Fruit fly (Drosophila melanogaster) whole organism, embryonic: ENCODE measurements around the gene CG14817.

Experiments
- Atf-2 ChIP-seq: fragments of 200-800 bp; sonication (Bioruptor generic); optimal IDR thresholded peaks from 2 replicates; lab custom pipeline; 2016; ENCODE audit warnings: missing biosample characterization, missing genetic modification characterization
- Bgb ChIP-seq: fragments of 200-800 bp; sonication (Bioruptor generic); IDR thresholded peaks from 2 replicates; pipeline ENCODE4 v1.3.6; 2022; ENCODE audit warnings: missing biosample characterization, missing genetic modification characterization; ENCODE audit not compliant: partially characterized antibody
- Blimp-1 ChIP-seq: fragments of 200-800 bp; sonication (Bioruptor generic); optimal IDR thresholded peaks from 3 replicates; lab custom pipeline; 2018; ENCODE audit warnings: missing biosample characterization, missing genetic modification characterization, mild to moderate bottlenecking, moderate library complexity, missing genetic modification reagents
- CG10147 ChIP-seq: fragments of 200-800 bp; sonication (Bioruptor generic); optimal IDR thresholded peaks from 2 replicates; lab custom pipeline; 2019; ENCODE audit warnings: missing biosample characterization, mild to moderate bottlenecking, missing genetic modification characterization, moderate library complexity
- CG11093 ChIP-seq: fragments of 200-800 bp; sonication (Bioruptor generic); IDR thresholded peaks from 3 replicates; pipeline ENCODE4 v1.3.6; 2022; ENCODE audit warnings: missing biosample characterization, missing genetic modification characterization
- CG12299 ChIP-seq: fragments of 200-800 bp; sonication (Bioruptor generic); optimal IDR thresholded peaks from 2 replicates; lab custom pipeline; 2018; ENCODE audit warnings: missing biosample characterization, mild to moderate bottlenecking, missing genetic modification characterization
- CG12391 ChIP-seq: fragments of 200-800 bp; sonication (Bioruptor generic); optimal IDR thresholded peaks from 3 replicates; lab custom pipeline; 2018; ENCODE audit warnings: missing biosample characterization, mild to moderate bottlenecking, missing genetic modification characterization, moderate library complexity
- CG1647 ChIP-seq: fragments of 200-800 bp; sonication (Bioruptor generic); optimal IDR thresholded peaks from 3 replicates; lab custom pipeline; 2016; ENCODE audit warnings: missing biosample characterization, missing genetic modification characterization
- CG18619 ChIP-seq: fragments of 200-800 bp; sonication (Bioruptor generic); optimal IDR thresholded peaks from 3 replicates; lab custom pipeline; 2017; ENCODE audit warnings: missing biosample characterization, mild to moderate bottlenecking, missing genetic modification characterization
- CG18764 ChIP-seq: fragments of 200-800 bp; sonication (Bioruptor generic); optimal IDR thresholded peaks from 3 replicates; lab custom pipeline; 2016; ENCODE audit warnings: missing biosample characterization, missing genetic modification characterization
- CG2199 ChIP-seq: fragments of 200-800 bp; sonication (Bioruptor generic); IDR thresholded peaks from 3 replicates; pipeline ENCODE4 v1.3.6; 2022; ENCODE audit warnings: missing biosample characterization, missing genetic modification characterization
- CG30431 ChIP-seq: fragments of 200-800 bp; sonication (Bioruptor generic); optimal IDR thresholded peaks from 2 replicates; lab custom pipeline; 2017; ENCODE audit warnings: missing biosample characterization, missing genetic modification characterization
- CG3065 ChIP-seq: fragments of 200-800 bp; sonication (Bioruptor generic); optimal IDR thresholded peaks from 2 replicates; lab custom pipeline; 2016; ENCODE audit warnings: missing biosample characterization, missing genetic modification characterization
- CG31441 ChIP-seq: fragments of 200-800 bp; sonication (Bioruptor generic); IDR thresholded peaks from 2 replicates; pipeline ENCODE4 v1.3.6; 2022; ENCODE audit warnings: missing biosample characterization, missing genetic modification characterization
- CG3995 ChIP-seq: fragments of 200-800 bp; sonication (Bioruptor generic); optimal IDR thresholded peaks from 3 replicates; lab custom pipeline; 2016; ENCODE audit warnings: missing biosample characterization, missing genetic modification characterization
- CG4282 ChIP-seq: fragments of 200-800 bp; sonication (Bioruptor generic); optimal IDR thresholded peaks from 2 replicates; lab custom pipeline; 2016; ENCODE audit warnings: missing biosample characterization, missing genetic modification characterization
- CG4404 ChIP-seq: fragments of 200-800 bp; sonication (Bioruptor generic); IDR thresholded peaks from 2 replicates; pipeline ENCODE4 v1.3.6; 2022; ENCODE audit warnings: missing biosample characterization, missing genetic modification characterization
- CG4707 ChIP-seq: fragments of 200-800 bp; sonication (Bioruptor generic); optimal IDR thresholded peaks from 2 replicates; lab custom pipeline; 2018; ENCODE audit warnings: missing biosample characterization, mild to moderate bottlenecking, missing genetic modification characterization, moderate library complexity
- CG5245 ChIP-seq: fragments of 200-800 bp; sonication (Bioruptor generic); optimal IDR thresholded peaks from 3 replicates; lab custom pipeline; 2016; ENCODE audit warnings: missing biosample characterization, missing genetic modification characterization
- CG7928 ChIP-seq: fragments of 200-800 bp; sonication (Bioruptor generic); optimal IDR thresholded peaks from 2 replicates; lab custom pipeline; 2017; ENCODE audit warnings: missing biosample characterization, mild to moderate bottlenecking, missing genetic modification characterization
- CkIIα-i1 ChIP-seq: fragments of 200-800 bp; sonication (Bioruptor generic); IDR thresholded peaks from 2 replicates; pipeline ENCODE4 v1.3.6; 2022; ENCODE audit warnings: missing biosample characterization, missing genetic modification characterization
- CrebB ChIP-seq: fragments of 200-800 bp; sonication (Bioruptor generic); optimal IDR thresholded peaks from 3 replicates; lab custom pipeline; 2018; ENCODE audit warnings: missing biosample characterization, mild to moderate bottlenecking, missing genetic modification characterization
- HLH3B ChIP-seq: fragments of 200-800 bp; sonication (Bioruptor generic); IDR thresholded peaks from 2 replicates; pipeline ENCODE4 v1.3.6; 2022; ENCODE audit warnings: missing biosample characterization, missing genetic modification characterization
- Hmr ChIP-seq: fragments of 200-800 bp; sonication (Bioruptor generic); optimal IDR thresholded peaks from 3 replicates; lab custom pipeline; 2017; ENCODE audit warnings: mild to moderate bottlenecking, missing biosample characterization, missing genetic modification reagents, missing genetic modification characterization
- MBD-R2 ChIP-seq: fragments of 200-800 bp; sonication (Bioruptor generic); IDR thresholded peaks from 2 replicates; pipeline ENCODE4 v1.3.6; 2022; ENCODE audit warnings: missing biosample characterization, missing genetic modification characterization
- Nf-YA ChIP-seq: fragments of 200-800 bp; sonication (Bioruptor generic); IDR thresholded peaks from 2 replicates; pipeline ENCODE4 v1.3.6; 2022; ENCODE audit warnings: missing biosample characterization, missing genetic modification characterization
- Oli ChIP-seq: fragments of 200-800 bp; sonication (Bioruptor generic); optimal IDR thresholded peaks from 2 replicates; lab custom pipeline; 2018; ENCODE audit warnings: missing biosample characterization, mild to moderate bottlenecking, missing genetic modification characterization, moderate library complexity
- Optix ChIP-seq: fragments of 200-800 bp; sonication (Bioruptor generic); IDR thresholded peaks from 3 replicates; pipeline ENCODE4 v1.3.6; 2022; ENCODE audit warnings: missing biosample characterization, missing genetic modification characterization
- Six4 ChIP-seq: fragments of 200-800 bp; sonication (Bioruptor generic); optimal IDR thresholded peaks from 2 replicates; lab custom pipeline; 2016; ENCODE audit warnings: missing biosample characterization, missing genetic modification characterization
- YL-1 ChIP-seq: fragments of 200-800 bp; sonication (Bioruptor generic); optimal IDR thresholded peaks from 3 replicates; lab custom pipeline; 2017; ENCODE audit warnings: missing biosample characterization, mild to moderate bottlenecking, missing genetic modification characterization
- ase ChIP-seq: fragments of 200-800 bp; sonication (Bioruptor generic); IDR thresholded peaks from 3 replicates; pipeline ENCODE4 v1.3.6; 2022; ENCODE audit warnings: missing biosample characterization, missing genetic modification characterization
- bab2 ChIP-seq: fragments of 200-800 bp; sonication (Bioruptor generic); optimal IDR thresholded peaks from 2 replicates; lab custom pipeline; 2016; ENCODE audit warnings: missing biosample characterization, missing genetic modification characterization
- bbx ChIP-seq: fragments of 200-800 bp; sonication (Bioruptor generic); IDR thresholded peaks from 2 replicates; pipeline ENCODE4 v1.3.6; 2022; ENCODE audit warnings: missing biosample characterization, missing genetic modification characterization; ENCODE audit not compliant: partially characterized antibody
- bcd ChIP-seq: fragments of 200-800 bp; sonication (Bioruptor generic); optimal IDR thresholded peaks from 2 replicates; lab custom pipeline; 2017; ENCODE audit warnings: missing biosample characterization, mild to moderate bottlenecking, missing genetic modification characterization
- btn ChIP-seq: fragments of 200-800 bp; sonication (Bioruptor generic); optimal IDR thresholded peaks from 2 replicates; lab custom pipeline; 2016; ENCODE audit warnings: missing biosample characterization, missing genetic modification characterization
- cato ChIP-seq: fragments of 200-800 bp; sonication (Bioruptor generic); optimal IDR thresholded peaks from 2 replicates; lab custom pipeline; 2016; ENCODE audit warnings: missing biosample characterization, missing genetic modification characterization, borderline replicate concordance
- lilli ChIP-seq: fragments of 200-800 bp; sonication (Bioruptor generic); optimal IDR thresholded peaks from 3 replicates; lab custom pipeline; 2016; ENCODE audit warnings: missing biosample characterization, missing genetic modification characterization
- mld ChIP-seq: fragments of 200-800 bp; sonication (Bioruptor generic); IDR thresholded peaks from 3 replicates; pipeline ENCODE4 v1.3.6; 2022; ENCODE audit warnings: missing biosample characterization, missing genetic modification characterization; ENCODE audit not compliant: partially characterized antibody
- nerfin-1 ChIP-seq: fragments of 200-800 bp; sonication (Bioruptor generic); optimal IDR thresholded peaks from 3 replicates; lab custom pipeline; 2019; ENCODE audit warnings: missing biosample characterization, mild to moderate bottlenecking, missing genetic modification characterization, moderate library complexity
- nerfin-2 ChIP-seq: fragments of 200-800 bp; sonication (Bioruptor generic); IDR thresholded peaks from 2 replicates; pipeline ENCODE4 v1.3.6; 2022; ENCODE audit warnings: missing biosample characterization, missing genetic modification characterization; ENCODE audit not compliant: partially characterized antibody
- pan ChIP-seq, 4 experiments: fragments of >200 bp in 3 of 4; fragments of 200-800 bp in 1 of 4; sonication (Bioruptor generic) in 1 of 4; optimal IDR thresholded peaks in 3 of 4; IDR thresholded peaks in 1 of 4; 2 replicates each; pipeline versions ENCODE4 v1.3.6 to Lab custom; 2017 to 2022; ENCODE audit warnings: missing biosample characterization in 2 of 4, missing genetic modification characterization in 2 of 4, mixed read lengths in 1 of 4
- pfk ChIP-seq: fragments of 200-800 bp; sonication (Bioruptor generic); optimal IDR thresholded peaks from 2 replicates; lab custom pipeline; 2018; ENCODE audit warnings: missing biosample characterization, mild to moderate bottlenecking, missing genetic modification characterization, moderate library complexity
- pho ChIP-seq: fragments of 200-800 bp; sonication (Bioruptor generic); optimal IDR thresholded peaks from 2 replicates; lab custom pipeline; 2016; ENCODE audit warnings: missing biosample characterization, missing genetic modification characterization
- run ChIP-seq: fragments of 200-800 bp; sonication (Bioruptor generic); optimal IDR thresholded peaks from 3 replicates; lab custom pipeline; 2018; ENCODE audit warnings: missing biosample characterization, mild to moderate bottlenecking, missing genetic modification characterization
- schlank ChIP-seq: fragments of 200-800 bp; sonication (Bioruptor generic); optimal IDR thresholded peaks from 2 replicates; lab custom pipeline; 2018; ENCODE audit warnings: missing biosample characterization, mild to moderate bottlenecking, missing genetic modification characterization
- trem ChIP-seq: fragments of 200-800 bp; optimal IDR thresholded peaks from 3 replicates; lab custom pipeline; 2019; ENCODE audit warnings: missing biosample characterization, mild to moderate bottlenecking, missing genetic modification characterization, moderate library complexity
- vfl ChIP-seq: fragments of 200-800 bp; sonication (Bioruptor generic); optimal IDR thresholded peaks from 2 replicates; lab custom pipeline; 2016; ENCODE audit warnings: missing biosample characterization, missing genetic modification characterization
- yki ChIP-seq: fragments of >200 bp; optimal IDR thresholded peaks from 3 replicates; lab custom pipeline; 2018
- zen2 ChIP-seq: fragments of 200-800 bp; sonication (Bioruptor generic); IDR thresholded peaks from 3 replicates; pipeline ENCODE4 v1.3.6; 2022; ENCODE audit warnings: missing biosample characterization, missing genetic modification characterization; ENCODE audit not compliant: partially characterized antibody

Gene CG14817

DNA sequence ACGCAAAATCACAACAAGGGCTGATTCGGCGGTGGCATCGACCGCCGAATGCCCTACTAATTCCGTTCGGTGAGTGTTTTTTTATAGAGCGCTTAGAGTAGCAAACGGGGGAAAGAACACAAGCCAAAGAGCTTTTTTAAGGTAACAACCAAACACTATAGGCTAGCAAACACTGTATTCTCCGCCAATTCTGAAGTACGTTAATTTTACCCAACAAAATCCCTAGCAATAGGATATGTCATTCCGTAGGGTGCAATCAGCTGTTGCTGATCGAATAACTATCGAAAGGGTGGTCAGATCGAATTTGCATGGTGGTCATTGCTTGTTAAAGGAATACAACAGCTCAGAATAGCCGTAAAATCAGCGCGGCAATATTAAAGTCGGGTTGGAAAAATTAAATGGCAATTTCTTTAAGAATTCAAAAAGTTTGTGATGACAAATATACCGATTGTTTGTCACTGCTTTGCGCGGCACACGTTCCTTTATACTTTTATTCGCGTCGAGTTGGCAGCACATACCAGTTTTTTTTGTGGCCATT, 30.7 kb upstream of the CG14817 start, which contains the start of gene mip130 (continued):
- TF ChIP-seq YL-1 (GFP tag; lab: Kevin White, UChicago) (no peak), nerfin-2 (no peak), Oli (tag; lab: Kevin White, UChicago) (peak; percentile 55), Six4 (GFP tag; lab: Kevin White, UChicago) (no peak), CrebB (tag; lab: Kevin White, UChicago) (no peak), bab2 (GFP tag; lab: Kevin White, UChicago) (no peak), CG12391 (tag; lab: Kevin White, UChicago) (peak; percentile 65), CG18619 (peak; percentile 53), CG7928 (no peak), CG2199 (no peak), pho (GFP tag; lab: Kevin White, UChicago) (no peak), bbx (GFP tag; lab: Robert Waterston, UW) (peak; percentile 53; the same call in 1 of the 2 replicates), trem (tag; lab: Kevin White, UChicago) (peak; percentile 98), CG4707 (GFP tag; lab: Kevin White, UChicago) (no peak), lilli (GFP tag; lab: Kevin White, UChicago) (peak; percentile 11), Atf-2 (GFP tag; lab: Kevin White, UChicago) (no peak), Blimp-1 (GFP tag; lab: Kevin White, UChicago) (peak; percentile 18), CG4404 (GFP tag; lab: Robert Waterston, UW) (peak; percentile 8; the same call in 1 of the 2 replicates), CG12299 (tag; lab: Kevin White, UChicago) (peak; percentile 51), CG11093 (peak; percentile 35; the same call in 1 of the 3 replicates), Bgb (GFP tag; lab: Robert Waterston, UW) (peak; percentile 68), pfk (GFP tag; lab: Kevin White, UChicago) (no peak), nerfin-1 (no peak), MBD-R2 (GFP tag; lab: Robert Waterston, UW) (peak; percentile 62), CG4282 (GFP tag; lab: Kevin White, UChicago) (no peak), Nf-YA (GFP tag; lab: Robert Waterston, UW) (no peak), CG3995 (GFP tag; lab: Kevin White, UChicago) (peak; percentile 98), CG30431 (GFP tag; lab: Kevin White, UChicago) (no peak), cato (GFP tag; lab: Kevin White, UChicago) (no peak), btn (peak; percentile 17), zen2 (GFP tag; lab: Robert Waterston, UW) (peak; percentile 61; the same call in 1 of the 3 replicates), CkIIα-i1 (no peak), CG10147 (peak; percentile 55), run (tag; lab: Kevin White, UChicago) (no peak), Optix (GFP tag; lab: Robert Waterston, UW) (peak; percentile 17; the same call in 1 of the 3 replicates), mld (GFP tag; lab: Robert Waterston, UW) (0 out of 3 replicates have a peak, but pooled peaks have one; percentile 46), schlank (tag; lab: Kevin White, UChicago) (no peak), vfl (GFP tag; lab: Kevin White, UChicago) (no peak), bcd (GFP tag; lab: Kevin White, UChicago) (peak; percentile 50), CG1647 (peak; percentile 5), CG31441 (GFP tag; lab: Robert Waterston, UW) (peak; percentile 44; the same call in 1 of the 2 replicates), ase (0 out of 3 replicates have a peak, but pooled peaks have one; percentile 30), yki (lab: Kevin White, UChicago) (no peak), CG5245 (GFP tag; lab: Kevin White, UChicago) (no peak), CG3065 (no peak), Hmr (GFP tag; lab: Kevin White, UChicago) (peak; percentile 63), HLH3B (peak; percentile 50; the same call in 1 of the 2 replicates), pan (optimal IDR thresholded peaks at IDR 0.05; lab: Kevin White, UChicago) (no peak), pan (GFP tag; optimal IDR thresholded peaks at IDR 0.05 in 1 of 2, IDR thresholded peaks at IDR 0.05 in 1 of 2) (peak in 1 of 2 experiments; percentile 60), CG18764 (GFP tag; lab: Kevin White, UChicago) (peak; percentile 28)
